Fruit fly (Drosophila melanogaster) whole organism, embryonic: ENCODE measurements around the gene CG14362.

Source experiments
- BEAF-32 ChIP-seq: fragments of 200-800 bp; sonication (Bioruptor generic); optimal IDR thresholded peaks from 3 replicates; lab custom pipeline; 2017; ENCODE audit warnings: missing biosample characterization, missing genetic modification characterization, mild to moderate bottlenecking, moderate library complexity, missing genetic modification reagents
- Blimp-1 ChIP-seq: fragments of 200-800 bp; sonication (Bioruptor generic); optimal IDR thresholded peaks from 3 replicates; lab custom pipeline; 2018; ENCODE audit warnings: missing biosample characterization, missing genetic modification characterization, mild to moderate bottlenecking, moderate library complexity, missing genetic modification reagents
- CG11398 ChIP-seq: fragments of 200-800 bp; sonication (Bioruptor generic); optimal IDR thresholded peaks from 2 replicates; lab custom pipeline; 2016; ENCODE audit warnings: missing biosample characterization, missing genetic modification characterization
- CG11695 ChIP-seq: fragments of 200-800 bp; sonication (Bioruptor generic); IDR thresholded peaks from 3 replicates; pipeline ENCODE4 v1.3.6; 2022; ENCODE audit warnings: missing biosample characterization, missing genetic modification characterization
- CG11696 ChIP-seq: fragments of 200-800 bp; sonication (Bioruptor generic); IDR thresholded peaks from 2 replicates; pipeline ENCODE4 v1.3.6; 2022; ENCODE audit warnings: missing biosample characterization, missing genetic modification characterization
- CG17359 ChIP-seq: fragments of 200-800 bp; sonication (Bioruptor generic); optimal IDR thresholded peaks from 3 replicates; lab custom pipeline; 2018; ENCODE audit warnings: missing biosample characterization, mild to moderate bottlenecking, missing genetic modification characterization, moderate library complexity
- CG17385 ChIP-seq: fragments of 200-800 bp; sonication (Bioruptor generic); optimal IDR thresholded peaks from 3 replicates; lab custom pipeline; 2018; ENCODE audit warnings: missing biosample characterization, mild to moderate bottlenecking, missing genetic modification characterization
- CG17912 ChIP-seq: fragments of 200-800 bp; sonication (Bioruptor generic); optimal IDR thresholded peaks from 2 replicates; lab custom pipeline; 2018; ENCODE audit warnings: missing biosample characterization, mild to moderate bottlenecking, missing genetic modification characterization
- CG2129 ChIP-seq: fragments of 200-800 bp; sonication (Bioruptor generic); IDR thresholded peaks from 2 replicates; pipeline ENCODE4 v1.3.6; 2022; ENCODE audit warnings: missing biosample characterization, missing genetic modification characterization; ENCODE audit not compliant: partially characterized antibody
- CG2202 ChIP-seq: fragments of 200-800 bp; sonication (Bioruptor generic); optimal IDR thresholded peaks from 2 replicates; lab custom pipeline; 2018; ENCODE audit warnings: missing biosample characterization, mild to moderate bottlenecking, missing genetic modification characterization
- CG3407 ChIP-seq: fragments of 200-800 bp; sonication (Bioruptor generic); optimal IDR thresholded peaks from 2 replicates; lab custom pipeline; 2018; ENCODE audit warnings: missing biosample characterization, mild to moderate bottlenecking, missing genetic modification characterization
- CG4404 ChIP-seq: fragments of 200-800 bp; sonication (Bioruptor generic); IDR thresholded peaks from 2 replicates; pipeline ENCODE4 v1.3.6; 2022; ENCODE audit warnings: missing biosample characterization, missing genetic modification characterization
- CG4730 ChIP-seq: fragments of 200-800 bp; sonication (Bioruptor generic); IDR thresholded peaks from 2 replicates; pipeline ENCODE4 v1.3.6; 2022; ENCODE audit warnings: missing biosample characterization, missing genetic modification characterization
- CG6813 ChIP-seq: fragments of 200-800 bp; sonication (Bioruptor generic); optimal IDR thresholded peaks from 2 replicates; lab custom pipeline; 2017; ENCODE audit warnings: missing biosample characterization, missing genetic modification characterization, mild to moderate bottlenecking, moderate library complexity, missing genetic modification reagents
- CG8089 ChIP-seq: fragments of 200-800 bp; sonication (Bioruptor generic); optimal IDR thresholded peaks from 3 replicates; lab custom pipeline; 2016; ENCODE audit warnings: missing biosample characterization, missing genetic modification characterization
- CG8478 ChIP-seq: fragments of >200 bp; optimal IDR thresholded peaks from 2 replicates; lab custom pipeline; 2018
- CG8944 ChIP-seq: fragments of 200-800 bp; sonication (Bioruptor generic); optimal IDR thresholded peaks from 3 replicates; lab custom pipeline; 2016; ENCODE audit warnings: missing biosample characterization, missing genetic modification characterization
- CG9437 ChIP-seq: fragments of 200-800 bp; sonication (Bioruptor generic); optimal IDR thresholded peaks from 2 replicates; lab custom pipeline; 2018; ENCODE audit warnings: missing biosample characterization, mild to moderate bottlenecking, missing genetic modification characterization
- CHES-1-like ChIP-seq: fragments of 200-800 bp; sonication (Bioruptor generic); optimal IDR thresholded peaks from 2 replicates; lab custom pipeline; 2016; ENCODE audit warnings: missing biosample characterization, missing genetic modification characterization
- D ChIP-seq, 2 experiments: fragments of 200-800 bp in 1 of 2; fragments of >200 bp in 1 of 2; sonication (Bioruptor generic) in 1 of 2; optimal IDR thresholded peaks; 2 replicates in 1 of 2; 3 replicates in 1 of 2; lab custom pipeline; 2017; ENCODE audit warnings: mild to moderate bottlenecking in 1 of 2, missing biosample characterization in 1 of 2, missing genetic modification characterization in 1 of 2, missing genetic modification reagents in 1 of 2
- Gsc ChIP-seq: fragments of 200-800 bp; sonication (Bioruptor generic); IDR thresholded peaks from 2 replicates; pipeline ENCODE4 v1.3.6; 2022; ENCODE audit warnings: missing biosample characterization, missing genetic modification characterization
- HLH3B ChIP-seq: fragments of 200-800 bp; sonication (Bioruptor generic); IDR thresholded peaks from 2 replicates; pipeline ENCODE4 v1.3.6; 2022; ENCODE audit warnings: missing biosample characterization, missing genetic modification characterization
- Hsf ChIP-seq: fragments of 200-800 bp; sonication (Bioruptor generic); optimal IDR thresholded peaks from 3 replicates; lab custom pipeline; 2016; ENCODE audit warnings: missing biosample characterization, missing genetic modification characterization
- Med ChIP-seq: fragments of 200-800 bp; sonication (Bioruptor generic); peaks from one replicate; lab custom pipeline; 2016; ENCODE audit warnings: missing biosample characterization, missing genetic modification characterization, mild to moderate bottlenecking, inconsistent platforms, moderate library complexity
- Myb ChIP-seq: fragments of 200-800 bp; sonication (Bioruptor generic); optimal IDR thresholded peaks from 2 replicates; lab custom pipeline; 2016; ENCODE audit warnings: missing biosample characterization, missing genetic modification characterization
- Oli ChIP-seq: fragments of 200-800 bp; sonication (Bioruptor generic); optimal IDR thresholded peaks from 2 replicates; lab custom pipeline; 2018; ENCODE audit warnings: missing biosample characterization, mild to moderate bottlenecking, missing genetic modification characterization, moderate library complexity
- Side ChIP-seq: fragments of 200-800 bp; sonication (Bioruptor generic); optimal IDR thresholded peaks from 2 replicates; lab custom pipeline; 2016; ENCODE audit warnings: missing biosample characterization, missing genetic modification characterization
- Taf1 ChIP-seq: fragments of 200-800 bp; sonication (Bioruptor generic); IDR thresholded peaks from 2 replicates; pipeline ENCODE4 v1.3.6; 2022; ENCODE audit warnings: missing biosample characterization, missing genetic modification characterization
- Vsx1 ChIP-seq: fragments of 200-800 bp; sonication (Bioruptor generic); optimal IDR thresholded peaks from 2 replicates; lab custom pipeline; 2017; ENCODE audit warnings: missing biosample characterization, mild to moderate bottlenecking, missing genetic modification characterization, missing genetic modification reagents
- bcd ChIP-seq: fragments of 200-800 bp; sonication (Bioruptor generic); optimal IDR thresholded peaks from 2 replicates; lab custom pipeline; 2017; ENCODE audit warnings: missing biosample characterization, mild to moderate bottlenecking, missing genetic modification characterization
- crol ChIP-seq: fragments of 200-800 bp; sonication (Bioruptor generic); IDR thresholded peaks from 2 replicates; pipeline ENCODE4 v1.3.6; 2022; ENCODE audit warnings: missing biosample characterization, missing genetic modification characterization
- dpn ChIP-seq, 2 experiments: fragments of 200-800 bp; sonication (Bioruptor generic); optimal IDR thresholded peaks; 3 replicates each; lab custom pipeline; 2016; ENCODE audit warnings: missing biosample characterization in 2 of 2, missing genetic modification characterization in 2 of 2
- ewg ChIP-seq: fragments of 200-800 bp; sonication (Bioruptor generic); optimal IDR thresholded peaks from 3 replicates; lab custom pipeline; 2017; ENCODE audit warnings: mild to moderate bottlenecking, missing biosample characterization, missing genetic modification reagents, missing genetic modification characterization
- gfzf ChIP-seq: fragments of 200-800 bp; sonication (Bioruptor generic); optimal IDR thresholded peaks from 2 replicates; lab custom pipeline; 2016; ENCODE audit warnings: missing biosample characterization, mild to moderate bottlenecking, missing genetic modification characterization, moderate library complexity
- grau ChIP-seq: fragments of 200-800 bp; optimal IDR thresholded peaks from 3 replicates; lab custom pipeline; 2019; ENCODE audit warnings: missing biosample characterization, mild to moderate bottlenecking, missing genetic modification characterization, moderate library complexity
- hkb ChIP-seq, 2 experiments: fragments of 200-800 bp in 1 of 2; fragments of >200 bp in 1 of 2; sonication (Bioruptor generic) in 1 of 2; IDR thresholded peaks in 1 of 2; optimal IDR thresholded peaks in 1 of 2; 2 replicates each; pipeline versions ENCODE4 v1.3.6 to Lab custom; 2017 to 2022; ENCODE audit warnings: missing biosample characterization in 1 of 2, missing genetic modification characterization in 1 of 2
- jing ChIP-seq: fragments of 200-800 bp; sonication (Bioruptor generic); optimal IDR thresholded peaks from 2 replicates; lab custom pipeline; 2018; ENCODE audit warnings: missing biosample characterization, mild to moderate bottlenecking, missing genetic modification characterization
- lola ChIP-seq, 3 experiments: fragments of >200 bp in 2 of 3; fragments of 200-800 bp in 1 of 3; sonication (Bioruptor generic) in 1 of 3; optimal IDR thresholded peaks; 2 replicates each; lab custom pipeline; 2017 to 2019; ENCODE audit warnings: missing biosample characterization in 3 of 3, missing genetic modification characterization in 3 of 3, mild to moderate bottlenecking in 1 of 3, moderate library complexity in 1 of 3
- nau ChIP-seq: fragments of 200-800 bp; sonication (Bioruptor generic); optimal IDR thresholded peaks from 3 replicates; lab custom pipeline; 2017; ENCODE audit warnings: missing biosample characterization, mild to moderate bottlenecking, missing genetic modification characterization, missing genetic modification reagents
- org-1 ChIP-seq: fragments of 200-800 bp; sonication (Bioruptor generic); optimal IDR thresholded peaks from 2 replicates; lab custom pipeline; 2017; ENCODE audit warnings: missing biosample characterization, missing genetic modification characterization
- ranshi ChIP-seq: fragments of 200-800 bp; sonication (Bioruptor generic); IDR thresholded peaks from 2 replicates; pipeline ENCODE4 v1.3.6; 2022; ENCODE audit warnings: missing biosample characterization, missing genetic modification characterization
- slou ChIP-seq: fragments of 200-800 bp; sonication (Bioruptor generic); optimal IDR thresholded peaks from 3 replicates; lab custom pipeline; 2016; ENCODE audit warnings: missing biosample characterization, missing genetic modification characterization
- tgo ChIP-seq: fragments of 200-800 bp; sonication (Bioruptor generic); IDR thresholded peaks from 3 replicates; pipeline ENCODE4 v1.3.6; 2022; ENCODE audit warnings: missing biosample characterization, missing genetic modification characterization
- tup ChIP-seq: fragments of 200-800 bp; sonication (Bioruptor generic); optimal IDR thresholded peaks from 2 replicates; lab custom pipeline; 2016; ENCODE audit warnings: missing biosample characterization, mild to moderate bottlenecking, missing genetic modification characterization, moderate library complexity
- unc-4 ChIP-seq: fragments of 200-800 bp; sonication (Bioruptor generic); IDR thresholded peaks from 2 replicates; pipeline ENCODE4 v1.3.6; 2022; ENCODE audit warnings: missing biosample characterization, missing genetic modification characterization; ENCODE audit not compliant: partially characterized antibody
- vvl ChIP-seq: fragments of 200-800 bp; sonication (Bioruptor generic); IDR thresholded peaks from 2 replicates; pipeline ENCODE4 v1.3.6; 2022; ENCODE audit warnings: missing biosample characterization, missing genetic modification characterization
- z ChIP-seq: fragments of 200-800 bp; sonication (Bioruptor generic); IDR thresholded peaks from 3 replicates; pipeline ENCODE4 v1.3.6; 2022; ENCODE audit warnings: missing biosample characterization, missing genetic modification characterization

The CG14362 gene

DNA sequence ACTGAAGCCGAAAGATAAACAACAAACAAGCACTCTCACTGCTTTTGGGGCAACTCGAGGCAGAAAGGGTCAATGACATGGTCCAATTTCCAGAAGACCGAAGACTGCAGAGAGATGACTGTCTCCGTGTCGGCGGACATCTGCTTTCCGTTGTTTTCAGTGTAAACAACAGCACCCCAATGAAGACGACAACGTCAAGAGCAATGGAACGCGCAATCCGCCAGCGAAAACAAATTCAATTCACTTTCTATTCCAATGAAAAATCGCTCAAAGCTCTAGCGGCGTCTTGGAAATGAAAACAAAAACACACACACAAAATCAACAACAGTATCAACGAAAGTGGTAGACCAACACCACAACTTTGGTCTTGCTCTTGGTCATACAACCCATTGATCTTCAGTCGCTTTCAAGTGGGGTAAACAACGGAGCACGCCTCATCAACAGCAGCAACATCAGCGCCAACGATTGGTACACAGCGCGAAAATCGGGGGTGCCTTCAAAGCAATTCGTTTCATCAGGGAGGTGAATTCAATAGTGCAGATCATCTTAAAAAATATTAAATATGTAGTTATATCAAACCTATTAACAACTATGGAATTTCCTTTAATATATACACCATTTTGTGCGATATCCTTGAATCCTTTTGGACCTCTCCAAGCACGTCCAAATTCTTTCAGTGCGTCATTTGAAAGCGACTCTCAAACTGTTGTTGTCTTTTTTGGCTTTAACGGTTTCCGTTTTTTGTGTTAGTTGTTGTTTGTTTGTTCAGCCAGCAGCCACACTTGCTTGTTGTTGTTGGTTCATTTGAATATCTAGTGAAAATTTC, 37.6 kb downstream of the CG14362 start (continued):
- peak; percentile 57; the same call in 1 of the 2 replicates for TF ChIP-seq ranshi (GFP tag; lab: Robert Waterston, UW)
- TF ChIP-seq Blimp-1 (GFP tag; lab: Kevin White, UChicago) = peak; percentile 99
- peak in 1 of 3 experiments; percentile 71 for TF ChIP-seq lola (GFP tag; optimal IDR thresholded peaks at IDR 0.05; lab: Kevin White, UChicago)
- peak; percentile 30 for TF ChIP-seq nau (GFP tag; lab: Kevin White, UChicago)
- TF ChIP-seq Taf1 = no peak
- peak in 1 of 2 experiments; percentile 42 for TF ChIP-seq dpn (GFP tag; optimal IDR thresholded peaks at IDR 0.05; lab: Kevin White, UChicago)
- peak; percentile 84 for TF ChIP-seq Oli (tag; lab: Kevin White, UChicago)
- TF ChIP-seq z (GFP tag; lab: Robert Waterston, UW) = no peak
- no peak for TF ChIP-seq CG2129 (GFP tag; lab: Robert Waterston, UW)
- TF ChIP-seq jing = peak; percentile 28
- no peak for TF ChIP-seq gfzf (GFP tag; lab: Kevin White, UChicago)
- TF ChIP-seq CG4404 (GFP tag; lab: Robert Waterston, UW) = peak; percentile 14; the same call in 1 of the 2 replicates
- TF ChIP-seq CG17912 (GFP tag; lab: Kevin White, UChicago) = no peak
- TF ChIP-seq CHES-1-like (GFP tag; lab: Kevin White, UChicago) = peak; percentile 5
- no peak for TF ChIP-seq CG8478 (lab: Kevin White, UChicago)
- TF ChIP-seq vvl = peak; percentile 65
- TF ChIP-seq Vsx1 (GFP tag; lab: Kevin White, UChicago) = peak; percentile 31
- TF ChIP-seq ewg (GFP tag; lab: Kevin White, UChicago) = peak; percentile 63
- peak; percentile 32 for TF ChIP-seq CG8944 (GFP tag; lab: Kevin White, UChicago)
- peak; percentile 33 for TF ChIP-seq bcd (GFP tag; lab: Kevin White, UChicago)
- TF ChIP-seq slou (GFP tag; lab: Kevin White, UChicago) = peak; percentile 1
- peak; percentile 34; the same call in 1 of the 2 replicates for TF ChIP-seq CG4730 (GFP tag; lab: Robert Waterston, UW)
- TF ChIP-seq grau (tag; lab: Kevin White, UChicago) = peak; percentile 72
- no peak for TF ChIP-seq unc-4 (GFP tag; lab: Robert Waterston, UW)
- TF ChIP-seq Myb (GFP tag; lab: Kevin White, UChicago) = peak; percentile 9
- peak; percentile 53 for TF ChIP-seq CG17385 (GFP tag; lab: Kevin White, UChicago)
- peak; percentile 23 for TF ChIP-seq CG11398 (GFP tag; lab: Kevin White, UChicago)
- TF ChIP-seq Med (GFP tag; lab: Kevin White, UChicago) = peak; percentile 83
- TF ChIP-seq CG11696 (GFP tag; lab: Robert Waterston, UW) = no peak
- TF ChIP-seq hkb (optimal IDR thresholded peaks at IDR 0.05; lab: Kevin White, UChicago) = no peak
- TF ChIP-seq hkb (GFP tag; IDR thresholded peaks at IDR 0.05; lab: Robert Waterston, UW) = 0 out of 2 replicates have a peak, but pooled peaks have one; percentile 40
- peak; percentile 29 for TF ChIP-seq CG3407
- TF ChIP-seq CG17359 (tag; lab: Kevin White, UChicago) = peak; percentile 71
- no peak for TF ChIP-seq Hsf (GFP tag; lab: Kevin White, UChicago)
- TF ChIP-seq BEAF-32 = no peak
- TF ChIP-seq crol (GFP tag; lab: Robert Waterston, UW) = no peak
- TF ChIP-seq org-1 (GFP tag; lab: Kevin White, UChicago) = peak; percentile 62
- TF ChIP-seq CG6813 (GFP tag; lab: Kevin White, UChicago) = no peak
- TF ChIP-seq CG8089 = peak; percentile 7
- peak; percentile 22 for TF ChIP-seq Side
- peak; percentile 65; the same call in 2 of the 3 replicates for TF ChIP-seq tgo (GFP tag; lab: Robert Waterston, UW)
- TF ChIP-seq Gsc (GFP tag; lab: Robert Waterston, UW) = no peak
- TF ChIP-seq HLH3B = peak; percentile 61
- TF ChIP-seq tup (GFP tag; lab: Kevin White, UChicago) = no peak
- no peak for TF ChIP-seq CG2202 (tag; lab: Kevin White, UChicago)
- no peak for TF ChIP-seq D (optimal IDR thresholded peaks at IDR 0.05; lab: Kevin White, UChicago)
- peak; percentile 74 for TF ChIP-seq D (GFP tag; optimal IDR thresholded peaks at IDR 0.05; lab: Kevin White, UChicago)
- TF ChIP-seq CG9437 (GFP tag; lab: Kevin White, UChicago) = peak; percentile 66
- TF ChIP-seq CG11695 (GFP tag; lab: Robert Waterston, UW) = peak; percentile 41; the same call in 1 of the 3 replicates
